Worm (Caenorhabditis elegans): Measurements from ENCODE around the gene F17C8.3.

DNA sequence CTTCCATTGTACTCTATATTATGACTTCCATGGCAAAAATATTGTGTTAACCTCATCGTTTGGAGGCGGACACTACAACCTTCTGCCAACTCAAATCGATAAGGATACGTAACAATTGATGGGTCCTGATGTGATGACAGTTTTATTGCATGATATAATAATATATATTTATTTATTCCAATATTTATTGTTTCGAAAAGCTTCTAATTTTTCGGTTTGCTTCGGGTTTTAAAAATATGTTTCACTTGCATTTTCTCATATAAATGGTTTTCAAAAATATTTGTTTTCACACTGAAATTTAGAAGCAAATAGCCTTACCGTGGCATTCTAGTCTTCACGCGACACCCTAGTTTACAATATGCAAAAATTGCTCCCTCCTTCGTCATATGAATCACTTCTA lies 25.1 kb upstream of the F17C8.3 start, which contains the start of gene T04A8.13:
- TF ChIP-seq unc-39 (tag; optimal IDR thresholded peaks at IDR 0.05), result no peak
- no peak for TF ChIP-seq nhr-12 (tag; optimal IDR thresholded peaks at IDR 0.05)
- TF ChIP-seq flh-1 (GFP tag; optimal IDR thresholded peaks at IDR 0.05), result no peak
- no peak for TF ChIP-seq nhr-237 (tag; optimal IDR thresholded peaks at IDR 0.05)

Data from whole organism, mixed stage, embryonic.